Fruit fly (Drosophila melanogaster): ENCODE measurements around the gene fig.

The fig gene

dm6 chr3R:29786016-29786996 lies 6.1 kb upstream of the fig start:
- TF ChIP-seq Hr38 (GFP tag; optimal IDR thresholded peaks at IDR 0.05) (no peak), Blimp-1 (GFP tag; optimal IDR thresholded peaks at IDR 0.05) (peak; percentile 64), CG16779 (tag; optimal IDR thresholded peaks at IDR 0.05) (peak; percentile 24), spab (GFP tag; optimal IDR thresholded peaks at IDR 0.05) (peak; percentile 53), CG10669 (GFP tag; optimal IDR thresholded peaks at IDR 0.05) (peak; percentile 66), Ets96B (tag; optimal IDR thresholded peaks at IDR 0.05) (peak; percentile 70), vri (GFP tag; optimal IDR thresholded peaks at IDR 0.05) (peak; percentile 65), CG10631 (GFP tag; optimal IDR thresholded peaks at IDR 0.05) (no peak), CG6276 (GFP tag; optimal IDR thresholded peaks at IDR 0.05) (peak; percentile 46), Eip93F (GFP tag; optimal IDR thresholded peaks at IDR 0.05) (peak; percentile 65), CG31627 (GFP tag; optimal IDR thresholded peaks at IDR 0.05) (peak; percentile 69), CG8319 (GFP tag; optimal IDR thresholded peaks at IDR 0.05) (peak; percentile 39), Eip75B (GFP tag; optimal IDR thresholded peaks at IDR 0.05) (peak; percentile 82), CG9139 (GFP tag; optimal IDR thresholded peaks at IDR 0.05) (no peak), eg (GFP tag; IDR thresholded peaks at IDR 0.05) (peak; percentile 69), CG34406 (GFP tag; optimal IDR thresholded peaks at IDR 0.05) (peak; percentile 49), achi (GFP tag; optimal IDR thresholded peaks at IDR 0.05) (peak; percentile 77), Met (GFP tag; optimal IDR thresholded peaks at IDR 0.05) (peak; percentile 95), svp (GFP tag) (peak; percentile 98), Ets21C (GFP tag; optimal IDR thresholded peaks at IDR 0.05) (peak; percentile 62), Eip78C (GFP tag) (peak; percentile 97), pdm3 (GFP tag; optimal IDR thresholded peaks at IDR 0.05) (peak; percentile 60), salr (GFP tag; optimal IDR thresholded peaks at IDR 0.05) (no peak), CG6792 (GFP tag; optimal IDR thresholded peaks at IDR 0.05) (peak; percentile 58), CG3919 (GFP tag; optimal IDR thresholded peaks at IDR 0.05) (peak; percentile 90), CG8119 (GFP tag; IDR thresholded peaks at IDR 0.05) (peak; percentile 69), esn (GFP tag; optimal IDR thresholded peaks at IDR 0.05) (peak; percentile 84), Hr39 (GFP tag; optimal IDR thresholded peaks at IDR 0.05) (peak; percentile 79), net (GFP tag; optimal IDR thresholded peaks at IDR 0.05) (peak; percentile 38), fd59A (GFP tag; optimal IDR thresholded peaks at IDR 0.05) (no peak), cyc (GFP tag; optimal IDR thresholded peaks at IDR 0.05) (peak; percentile 92), Smox (GFP tag; optimal IDR thresholded peaks at IDR 0.05) (peak; percentile 76), dac (GFP tag; optimal IDR thresholded peaks at IDR 0.05) (no peak), acj6 (GFP tag; optimal IDR thresholded peaks at IDR 0.05) (peak; percentile 55), CG7368 (GFP tag; optimal IDR thresholded peaks at IDR 0.05) (peak; percentile 74), OdsH (GFP tag; optimal IDR thresholded peaks at IDR 0.05) (peak; percentile 46), CG6163 (GFP tag; IDR thresholded peaks at IDR 0.05) (peak; percentile 91), CG8632 (GFP tag; optimal IDR thresholded peaks at IDR 0.05) (no peak), Lpt (GFP tag; optimal IDR thresholded peaks at IDR 0.05) (peak; percentile 63), CG11294 (GFP tag; IDR thresholded peaks at IDR 0.05) (peak; percentile 62), CG3032 (tag; optimal IDR thresholded peaks at IDR 0.05) (peak; percentile 28), CG1621 (tag; optimal IDR thresholded peaks at IDR 0.05) (no peak), ss (GFP tag; optimal IDR thresholded peaks at IDR 0.05) (peak in 1 of 2 experiments; percentile 60), Sox14 (GFP tag; optimal IDR thresholded peaks at IDR 0.05) (peak; percentile 55), CG6854 (GFP tag; optimal IDR thresholded peaks at IDR 0.05) (peak; percentile 46), dsx (GFP tag; optimal IDR thresholded peaks at IDR 0.05; ENCODE audit: poor library complexity, severe bottlenecking) (peak; percentile 73), CG11902 (GFP tag; optimal IDR thresholded peaks at IDR 0.05) (peak; percentile 85), CG4318 (GFP tag; optimal IDR thresholded peaks at IDR 0.05) (no peak), Gug (GFP tag; IDR thresholded peaks at IDR 0.05) (peak; percentile 61), Hr4 (GFP tag; optimal IDR thresholded peaks at IDR 0.05) (no peak)

Data from whole organism, prepupa.